Worm (Caenorhabditis elegans) whole organism, midembryonic: ENCODE measurements around the gene sucl-1.

Experiments
- T22C8.4 ChIP-seq: fragments of 200-800 bp; sonication (Bioruptor generic); IDR thresholded peaks from 2 replicates; pipeline ENCODE4 v1.3.6; 2022; ENCODE audit warnings: missing genetic modification characterization, missing compliant biosample characterization
- klf-2 ChIP-seq: fragments of 200-800 bp; sonication (Bioruptor generic); conservative IDR thresholded peaks from 2 replicates; pipeline ENCODE4 v1.3.6; 2022; ENCODE audit warnings: missing genetic modification reagents, missing genetic modification characterization, missing compliant biosample characterization

- TF ChIP-seq klf-2 (GFP tag; lab: Robert Waterston, UW) = no peak
- no peak for TF ChIP-seq T22C8.4 (GFP tag; lab: Robert Waterston, UW)
Measured at ce11 chrX:14736220-14736619, 17.6 kb upstream of the sucl-1 start.
